Fruit fly (Drosophila melanogaster): ENCODE measurements around the gene CG34307.
A peak's percentile ranks its signal among the peaks of the same experiment; 100 is the strongest.

CG34307 gene

dm6 chr3R:11937427-11938114 is 40.2 kb downstream of the CG34307 start (continued):
- peak; percentile 58 for TF ChIP-seq OdsH (GFP tag; optimal IDR thresholded peaks at IDR 0.05)
- TF ChIP-seq CG3919 (GFP tag; optimal IDR thresholded peaks at IDR 0.05): peak; percentile 70
- peak; percentile 57 for TF ChIP-seq CG15336 (GFP tag; IDR thresholded peaks at IDR 0.05)
- no peak for TF ChIP-seq CG6808 (GFP tag; optimal IDR thresholded peaks at IDR 0.05)
- peak; percentile 21 for TF ChIP-seq vri (GFP tag; optimal IDR thresholded peaks at IDR 0.05)
- TF ChIP-seq spab (GFP tag; optimal IDR thresholded peaks at IDR 0.05): peak; percentile 30
- TF ChIP-seq CG16779 (tag; optimal IDR thresholded peaks at IDR 0.05): no peak
- no peak for TF ChIP-seq dac (GFP tag; optimal IDR thresholded peaks at IDR 0.05)
- TF ChIP-seq Eip78C (GFP tag): peak; percentile 77
- TF ChIP-seq CG6854 (GFP tag; optimal IDR thresholded peaks at IDR 0.05): peak; percentile 65
- peak; percentile 35; the same call in 1 of the 2 replicates for TF ChIP-seq CG11294 (GFP tag; IDR thresholded peaks at IDR 0.05)
- peak; percentile 60 for TF ChIP-seq CG32006 (GFP tag; optimal IDR thresholded peaks at IDR 0.05)
- TF ChIP-seq CG10669 (GFP tag; optimal IDR thresholded peaks at IDR 0.05): peak; percentile 38
- no peak for TF ChIP-seq Blimp-1 (GFP tag; optimal IDR thresholded peaks at IDR 0.05)
- TF ChIP-seq CG8119 (GFP tag; IDR thresholded peaks at IDR 0.05): peak; percentile 68
- peak; percentile 32 for TF ChIP-seq CG34406 (GFP tag; optimal IDR thresholded peaks at IDR 0.05)
- TF ChIP-seq esn (GFP tag; optimal IDR thresholded peaks at IDR 0.05): peak; percentile 56
- peak in 1 of 2 experiments; percentile 34 for TF ChIP-seq salr (GFP tag; optimal IDR thresholded peaks at IDR 0.05)
- TF ChIP-seq dsx (GFP tag; optimal IDR thresholded peaks at IDR 0.05; ENCODE audit: poor library complexity, severe bottlenecking): peak; percentile 32
- TF ChIP-seq CG6792 (GFP tag; optimal IDR thresholded peaks at IDR 0.05): peak; percentile 38

dm6 chr3R:11941116-11941515 is 43.7 kb downstream of the CG34307 start:
- TF ChIP-seq Blimp-1 (GFP tag; optimal IDR thresholded peaks at IDR 0.05) (peak; percentile 45), Eip78C (GFP tag) (peak; percentile 39), CG11294 (GFP tag; IDR thresholded peaks at IDR 0.05) (no peak)

dm6 chr3R:11945450-11946317 is 48.3 kb downstream of the CG34307 start:
- TF ChIP-seq CG10669 (GFP tag; optimal IDR thresholded peaks at IDR 0.05) (no peak), esn (GFP tag; optimal IDR thresholded peaks at IDR 0.05) (no peak), spab (GFP tag; optimal IDR thresholded peaks at IDR 0.05) (no peak), svp (GFP tag) (no peak), Gug (GFP tag; IDR thresholded peaks at IDR 0.05) (0 out of 2 replicates have a peak, but pooled peaks have one; percentile 14), CG8119 (GFP tag; IDR thresholded peaks at IDR 0.05) (peak; percentile 61; the same call in 2 of the 3 replicates), CG8632 (GFP tag; optimal IDR thresholded peaks at IDR 0.05) (no peak), Lpt (GFP tag; optimal IDR thresholded peaks at IDR 0.05) (no peak), ss (GFP tag; optimal IDR thresholded peaks at IDR 0.05) (peak in 1 of 2 experiments; percentile 25), CG32006 (GFP tag; optimal IDR thresholded peaks at IDR 0.05) (peak; percentile 64), CG6792 (GFP tag; optimal IDR thresholded peaks at IDR 0.05) (no peak), CG1621 (tag; optimal IDR thresholded peaks at IDR 0.05) (peak; percentile 5), achi (GFP tag; optimal IDR thresholded peaks at IDR 0.05) (peak; percentile 45), topi (GFP tag; optimal IDR thresholded peaks at IDR 0.05) (no peak), Blimp-1 (GFP tag; optimal IDR thresholded peaks at IDR 0.05) (no peak), Ets96B (tag; optimal IDR thresholded peaks at IDR 0.05) (peak; percentile 14), CG6854 (GFP tag; optimal IDR thresholded peaks at IDR 0.05) (no peak), pdm3 (GFP tag; optimal IDR thresholded peaks at IDR 0.05) (peak; percentile 6), Sox14 (GFP tag; optimal IDR thresholded peaks at IDR 0.05) (no peak), dac (GFP tag; optimal IDR thresholded peaks at IDR 0.05) (no peak), CG9139 (GFP tag; optimal IDR thresholded peaks at IDR 0.05) (no peak), CG3032 (tag; optimal IDR thresholded peaks at IDR 0.05) (peak; percentile 36), CG6276 (GFP tag; optimal IDR thresholded peaks at IDR 0.05) (peak; percentile 39), Ets21C (GFP tag; optimal IDR thresholded peaks at IDR 0.05) (no peak), lz (GFP tag; optimal IDR thresholded peaks at IDR 0.05) (no peak), CG11294 (GFP tag; IDR thresholded peaks at IDR 0.05) (no peak), acj6 (GFP tag; optimal IDR thresholded peaks at IDR 0.05) (peak; percentile 7), cyc (GFP tag; optimal IDR thresholded peaks at IDR 0.05) (no peak), salr (GFP tag; optimal IDR thresholded peaks at IDR 0.05) (peak in 1 of 2 experiments; percentile 53), CG7368 (GFP tag; optimal IDR thresholded peaks at IDR 0.05) (no peak), CG6163 (GFP tag; IDR thresholded peaks at IDR 0.05) (0 out of 3 replicates have a peak, but pooled peaks have one; percentile 37), Eip93F (GFP tag; optimal IDR thresholded peaks at IDR 0.05) (no peak), CG4318 (GFP tag; optimal IDR thresholded peaks at IDR 0.05) (peak; percentile 21), CG3919 (GFP tag; optimal IDR thresholded peaks at IDR 0.05) (no peak), OdsH (GFP tag; optimal IDR thresholded peaks at IDR 0.05) (peak; percentile 10)

Measured in whole organism, prepupa.